Fruit fly (Drosophila melanogaster) whole organism, embryonic: ENCODE data around the gene CG3368.

ENCODE experiments used
- Asciz ChIP-seq: fragments of 200-800 bp; sonication (Bioruptor generic); optimal IDR thresholded peaks from 2 replicates; lab custom pipeline; 2017; ENCODE audit warnings: missing biosample characterization, mild to moderate bottlenecking, missing genetic modification characterization, missing genetic modification reagents
- CG10321 ChIP-seq: fragments of 200-800 bp; sonication (Bioruptor generic); IDR thresholded peaks from 2 replicates; pipeline ENCODE4 v1.3.6; 2022; ENCODE audit warnings: missing biosample characterization, missing genetic modification characterization
- CG11247 ChIP-seq: fragments of 200-800 bp; sonication (Bioruptor generic); IDR thresholded peaks from 2 replicates; pipeline ENCODE4 v1.3.6; 2022; ENCODE audit warnings: missing biosample characterization, missing genetic modification characterization
- CG13624 ChIP-seq: fragments of 200-800 bp; sonication (Bioruptor generic); optimal IDR thresholded peaks from 2 replicates; lab custom pipeline; 2016; ENCODE audit warnings: missing biosample characterization, missing genetic modification characterization
- CG1603 ChIP-seq: fragments of 200-800 bp; sonication (Bioruptor generic); optimal IDR thresholded peaks from 2 replicates; lab custom pipeline; 2019; ENCODE audit warnings: missing biosample characterization, mild to moderate bottlenecking, missing genetic modification characterization, moderate library complexity
- CG17328 ChIP-seq: fragments of 200-800 bp; sonication (Bioruptor generic); IDR thresholded peaks from 2 replicates; pipeline ENCODE4 v1.3.6; 2022; ENCODE audit warnings: missing biosample characterization, missing genetic modification characterization
- CG17359 ChIP-seq: fragments of 200-800 bp; sonication (Bioruptor generic); optimal IDR thresholded peaks from 3 replicates; lab custom pipeline; 2018; ENCODE audit warnings: missing biosample characterization, mild to moderate bottlenecking, missing genetic modification characterization, moderate library complexity
- CG17568 ChIP-seq: fragments of 200-800 bp; sonication (Bioruptor generic); optimal IDR thresholded peaks from 2 replicates; lab custom pipeline; 2018; ENCODE audit warnings: missing biosample characterization, mild to moderate bottlenecking, missing genetic modification characterization, moderate library complexity
- CG18476 ChIP-seq: fragments of 200-800 bp; sonication (Bioruptor generic); optimal IDR thresholded peaks from 2 replicates; lab custom pipeline; 2016; ENCODE audit warnings: missing biosample characterization, mild to moderate bottlenecking, missing genetic modification characterization
- CG2889 ChIP-seq: fragments of 200-800 bp; sonication (Bioruptor generic); IDR thresholded peaks from 3 replicates; pipeline ENCODE4 v1.3.6; 2022; ENCODE audit warnings: missing biosample characterization, missing genetic modification characterization
- CG30431 ChIP-seq: fragments of 200-800 bp; sonication (Bioruptor generic); optimal IDR thresholded peaks from 2 replicates; lab custom pipeline; 2017; ENCODE audit warnings: missing biosample characterization, missing genetic modification characterization
- CG32532 ChIP-seq: fragments of 200-800 bp; sonication (Bioruptor generic); IDR thresholded peaks from 2 replicates; pipeline ENCODE4 v1.3.6; 2022; ENCODE audit warnings: missing biosample characterization, missing genetic modification characterization
- CG3726 ChIP-seq: fragments of 200-800 bp; sonication (Bioruptor generic); IDR thresholded peaks from 3 replicates; pipeline ENCODE4, ENCODE4 v1.3.6; 2022; ENCODE audit warnings: missing biosample characterization, missing genetic modification characterization
- CG3838 ChIP-seq: fragments of 200-800 bp; sonication (Bioruptor generic); optimal IDR thresholded peaks from 3 replicates; lab custom pipeline; 2016; ENCODE audit warnings: missing biosample characterization, missing genetic modification characterization
- CG4424 ChIP-seq: fragments of 200-800 bp; sonication (Bioruptor generic); optimal IDR thresholded peaks from 3 replicates; lab custom pipeline; 2016; ENCODE audit warnings: missing biosample characterization, missing genetic modification characterization
- CG6683 ChIP-seq: fragments of 200-800 bp; sonication (Bioruptor generic); optimal IDR thresholded peaks from 2 replicates; lab custom pipeline; 2017; ENCODE audit warnings: missing biosample characterization, mild to moderate bottlenecking, missing genetic modification characterization, missing genetic modification reagents
- CG7928 ChIP-seq: fragments of 200-800 bp; sonication (Bioruptor generic); optimal IDR thresholded peaks from 2 replicates; lab custom pipeline; 2017; ENCODE audit warnings: missing biosample characterization, mild to moderate bottlenecking, missing genetic modification characterization
- CG8290 ChIP-seq, 3 experiments: fragments of 200-800 bp; sonication (Bioruptor generic); optimal IDR thresholded peaks; 2 replicates each; lab custom pipeline; 2016 to 2019; ENCODE audit warnings: missing biosample characterization in 3 of 3, missing genetic modification characterization in 3 of 3, mild to moderate bottlenecking in 2 of 3, moderate library complexity in 1 of 3
- CG9876 ChIP-seq: fragments of 200-800 bp; sonication (Bioruptor generic); optimal IDR thresholded peaks from 2 replicates; lab custom pipeline; 2016; ENCODE audit warnings: missing biosample characterization, missing genetic modification characterization
- D ChIP-seq, 2 experiments: fragments of 200-800 bp in 1 of 2; fragments of >200 bp in 1 of 2; sonication (Bioruptor generic) in 1 of 2; optimal IDR thresholded peaks; 2 replicates in 1 of 2; 3 replicates in 1 of 2; lab custom pipeline; 2017; ENCODE audit warnings: mild to moderate bottlenecking in 1 of 2, missing biosample characterization in 1 of 2, missing genetic modification characterization in 1 of 2, missing genetic modification reagents in 1 of 2
- Elba2 ChIP-seq: fragments of 200-800 bp; sonication (Bioruptor generic); optimal IDR thresholded peaks from 3 replicates; lab custom pipeline; 2016; ENCODE audit warnings: missing biosample characterization, missing genetic modification characterization
- Fer2 ChIP-seq: fragments of 200-800 bp; sonication (Bioruptor generic); optimal IDR thresholded peaks from 2 replicates; lab custom pipeline; 2018; ENCODE audit warnings: missing biosample characterization, mild to moderate bottlenecking, missing genetic modification characterization, moderate library complexity
- Hand ChIP-seq: fragments of 200-800 bp; sonication (Bioruptor generic); optimal IDR thresholded peaks from 2 replicates; lab custom pipeline; 2017; ENCODE audit warnings: mild to moderate bottlenecking, missing biosample characterization, missing genetic modification reagents, missing genetic modification characterization
- Hey ChIP-seq: fragments of 200-800 bp; sonication (Bioruptor generic); optimal IDR thresholded peaks from 3 replicates; lab custom pipeline; 2018; ENCODE audit warnings: missing biosample characterization, mild to moderate bottlenecking, missing genetic modification characterization
- Jarid2 ChIP-seq: fragments of 200-800 bp; sonication (Bioruptor generic); optimal IDR thresholded peaks from 3 replicates; lab custom pipeline; 2017; ENCODE audit warnings: mild to moderate bottlenecking, missing biosample characterization, missing genetic modification reagents, missing genetic modification characterization
- Pdp1 ChIP-seq, 2 experiments: fragments of 200-800 bp; sonication (Bioruptor generic); optimal IDR thresholded peaks; 3 replicates each; lab custom pipeline; 2016; ENCODE audit warnings: missing biosample characterization in 2 of 2, missing genetic modification characterization in 2 of 2, mild to moderate bottlenecking in 1 of 2, moderate library complexity in 1 of 2
- Poxn ChIP-seq: fragments of 200-800 bp; sonication (Bioruptor generic); IDR thresholded peaks from 2 replicates; pipeline ENCODE4 v1.3.6; 2022; ENCODE audit warnings: missing biosample characterization, missing genetic modification characterization
- Sin3A ChIP-seq: fragments of >200 bp; optimal IDR thresholded peaks from 2 replicates; lab custom pipeline; 2018
- Ssrp ChIP-seq: fragments of 200-800 bp; sonication (Bioruptor generic); optimal IDR thresholded peaks from 2 replicates; lab custom pipeline; 2018; ENCODE audit warnings: missing biosample characterization, mild to moderate bottlenecking, missing genetic modification characterization, moderate library complexity
- Tbp ChIP-seq: fragments of >200 bp; optimal IDR thresholded peaks from 2 replicates; lab custom pipeline; 2018; ENCODE audit warnings: missing biosample characterization, missing genetic modification characterization
- ci ChIP-seq: fragments of 200-800 bp; sonication (Bioruptor generic); IDR thresholded peaks from 3 replicates; pipeline ENCODE4 v1.3.6; 2022; ENCODE audit warnings: missing biosample characterization, missing genetic modification characterization
- croc ChIP-seq: fragments of 200-800 bp; sonication (Bioruptor generic); conservative IDR thresholded peaks from 3 replicates; pipeline ENCODE4 v1.3.6; 2022; ENCODE audit warnings: missing biosample characterization, missing genetic modification characterization
- dm ChIP-seq: fragments of 200-800 bp; sonication (Bioruptor generic); optimal IDR thresholded peaks from 3 replicates; lab custom pipeline; 2016; ENCODE audit warnings: missing biosample characterization, missing genetic modification characterization
- ems ChIP-seq: fragments of 200-800 bp; sonication (Bioruptor generic); optimal IDR thresholded peaks from 3 replicates; lab custom pipeline; 2016; ENCODE audit warnings: missing biosample characterization, missing genetic modification characterization
- eve ChIP-seq, 2 experiments: fragments of >200 bp; optimal IDR thresholded peaks; 2 replicates each; lab custom pipeline; 2017; ENCODE audit warnings: missing biosample characterization in 2 of 2, missing genetic modification characterization in 2 of 2
- fu2 ChIP-seq: fragments of 200-800 bp; sonication (Bioruptor generic); optimal IDR thresholded peaks from 2 replicates; lab custom pipeline; 2016; ENCODE audit warnings: missing biosample characterization, missing genetic modification characterization
- inv ChIP-seq: fragments of 200-800 bp; sonication (Bioruptor generic); IDR thresholded peaks from 2 replicates; pipeline ENCODE4 v1.3.6; 2022; ENCODE audit warnings: missing biosample characterization, missing genetic modification characterization; ENCODE audit not compliant: partially characterized antibody
- jigr1 ChIP-seq: fragments of 200-800 bp; sonication (Bioruptor generic); IDR thresholded peaks from 3 replicates; pipeline ENCODE4 v1.3.6; 2022; ENCODE audit warnings: missing biosample characterization, missing genetic modification characterization
- lola ChIP-seq, 3 experiments: fragments of >200 bp in 2 of 3; fragments of 200-800 bp in 1 of 3; sonication (Bioruptor generic) in 1 of 3; optimal IDR thresholded peaks; 2 replicates each; lab custom pipeline; 2017 to 2019; ENCODE audit warnings: missing biosample characterization in 3 of 3, missing genetic modification characterization in 3 of 3, mild to moderate bottlenecking in 1 of 3, moderate library complexity in 1 of 3
- org-1 ChIP-seq: fragments of 200-800 bp; sonication (Bioruptor generic); optimal IDR thresholded peaks from 2 replicates; lab custom pipeline; 2017; ENCODE audit warnings: missing biosample characterization, missing genetic modification characterization
- pb ChIP-seq: fragments of 200-800 bp; sonication (Bioruptor generic); optimal IDR thresholded peaks from 3 replicates; lab custom pipeline; 2016; ENCODE audit warnings: missing biosample characterization, missing genetic modification characterization
- pnt ChIP-seq: fragments of 200-800 bp; sonication (Bioruptor generic); optimal IDR thresholded peaks from 3 replicates; lab custom pipeline; 2016; ENCODE audit warnings: missing biosample characterization, missing genetic modification characterization
- salm ChIP-seq: fragments of 200-800 bp; sonication (Bioruptor generic); optimal IDR thresholded peaks from 2 replicates; lab custom pipeline; 2018; ENCODE audit warnings: missing biosample characterization, mild to moderate bottlenecking, missing genetic modification characterization
- sqz ChIP-seq: fragments of 200-800 bp; sonication (Bioruptor generic); optimal IDR thresholded peaks from 3 replicates; lab custom pipeline; 2018; ENCODE audit warnings: missing biosample characterization, mild to moderate bottlenecking, missing genetic modification characterization
- stwl ChIP-seq: fragments of 200-800 bp; sonication (Bioruptor generic); optimal IDR thresholded peaks from 3 replicates; lab custom pipeline; 2018; ENCODE audit warnings: missing biosample characterization, mild to moderate bottlenecking, missing genetic modification characterization, moderate library complexity
- toy ChIP-seq: fragments of 200-800 bp; sonication (Bioruptor generic); IDR thresholded peaks from 2 replicates; pipeline ENCODE4 v1.3.6; 2022; ENCODE audit warnings: missing biosample characterization, missing genetic modification characterization
- twi ChIP-seq: fragments of 200-800 bp; optimal IDR thresholded peaks from 2 replicates; lab custom pipeline; 2019; ENCODE audit warnings: missing biosample characterization, mild to moderate bottlenecking, missing genetic modification characterization, moderate library complexity
- unc-4 ChIP-seq: fragments of 200-800 bp; sonication (Bioruptor generic); IDR thresholded peaks from 2 replicates; pipeline ENCODE4 v1.3.6; 2022; ENCODE audit warnings: missing biosample characterization, missing genetic modification characterization; ENCODE audit not compliant: partially characterized antibody
- zfh1 ChIP-seq: fragments of 200-800 bp; sonication (Bioruptor generic); IDR thresholded peaks from 3 replicates; pipeline ENCODE4 v1.3.6; 2022; ENCODE audit warnings: missing biosample characterization, missing genetic modification characterization

CG3368 gene

dm6 chr3R:27244742-27245400, 38.7 kb upstream of the CG3368 start, which contains the start of gene CG18766 (continued):
- TF ChIP-seq Hey (tag; lab: Kevin White, UChicago), result no peak
- no peak for TF ChIP-seq org-1 (GFP tag; lab: Kevin White, UChicago)
- no peak for TF ChIP-seq CG17568 (GFP tag; lab: Kevin White, UChicago)
- TF ChIP-seq CG3838, result no peak
- TF ChIP-seq Ssrp, result no peak
- TF ChIP-seq zfh1 (GFP tag; lab: Robert Waterston, UW), result 0 out of 3 replicates have a peak, but pooled peaks have one; percentile 38
- TF ChIP-seq stwl, result peak; percentile 33
- TF ChIP-seq CG9876 (GFP tag; lab: Kevin White, UChicago), result peak; percentile 3
- no peak for TF ChIP-seq Elba2 (GFP tag; lab: Kevin White, UChicago)
- TF ChIP-seq Poxn (GFP tag; lab: Robert Waterston, UW), result no peak
- no peak for TF ChIP-seq CG11247
- no peak for TF ChIP-seq CG17359
- TF ChIP-seq pnt (GFP tag; lab: Kevin White, UChicago), result peak; percentile 3
- TF ChIP-seq jigr1, result no peak
- TF ChIP-seq CG2889 (GFP tag; lab: Robert Waterston, UW), result no peak
- TF ChIP-seq Jarid2 (GFP tag; lab: Kevin White, UChicago), result peak; percentile 33
- TF ChIP-seq CG4424, result peak; percentile 60
- no peak for TF ChIP-seq Fer2 (tag; lab: Kevin White, UChicago)
- TF ChIP-seq CG17328 (GFP tag; lab: Robert Waterston, UW), result no peak
- no peak; the same call in 1 of the 2 replicates for TF ChIP-seq CG32532 (GFP tag; lab: Robert Waterston, UW)
- TF ChIP-seq eve (GFP tag; optimal IDR thresholded peaks at IDR 0.05; lab: Kevin White, UChicago), result no peak
- peak; percentile 73 for TF ChIP-seq dm (GFP tag; lab: Kevin White, UChicago)
- TF ChIP-seq fu2, result peak; percentile 15
- TF ChIP-seq Hand (GFP tag; lab: Kevin White, UChicago), result no peak
- no peak for TF ChIP-seq unc-4 (GFP tag; lab: Robert Waterston, UW)
- peak; percentile 23 for TF ChIP-seq D (optimal IDR thresholded peaks at IDR 0.05; lab: Kevin White, UChicago)
- TF ChIP-seq D (GFP tag; optimal IDR thresholded peaks at IDR 0.05; lab: Kevin White, UChicago), result no peak
- peak; percentile 79 for TF ChIP-seq CG1603 (tag; lab: Kevin White, UChicago)
- no peak for TF ChIP-seq sqz (GFP tag; lab: Kevin White, UChicago)
- no peak for TF ChIP-seq Asciz
- no peak for TF ChIP-seq Tbp (GFP tag; lab: Kevin White, UChicago)
- peak in 1 of 2 experiments; percentile 57 for TF ChIP-seq Pdp1 (GFP tag; optimal IDR thresholded peaks at IDR 0.05; lab: Kevin White, UChicago)
- no peak for TF ChIP-seq inv
- TF ChIP-seq CG7928, result no peak
- no peak for TF ChIP-seq CG3726 (GFP tag; lab: Robert Waterston, UW)
- TF ChIP-seq lola (GFP tag; optimal IDR thresholded peaks at IDR 0.05; lab: Kevin White, UChicago), result no peak
- no peak for TF ChIP-seq CG6683 (GFP tag; lab: Kevin White, UChicago)
- TF ChIP-seq pb (GFP tag; lab: Kevin White, UChicago), result peak; percentile 56
- TF ChIP-seq CG30431, result no peak
- peak; percentile 8 for TF ChIP-seq CG8290 (GFP tag; optimal IDR thresholded peaks at IDR 0.05; lab: Kevin White, UChicago)
- TF ChIP-seq CG8290 (tag; optimal IDR thresholded peaks at IDR 0.05; lab: Kevin White, UChicago), result peak in 1 of 2 experiments; percentile 67
- TF ChIP-seq CG18476 (GFP tag; lab: Kevin White, UChicago), result no peak
- TF ChIP-seq croc (GFP tag; lab: Robert Waterston, UW), result no peak
- no peak for TF ChIP-seq salm (tag; lab: Kevin White, UChicago)
- peak; percentile 51 for TF ChIP-seq Sin3A (lab: Kevin White, UChicago)
- TF ChIP-seq toy (GFP tag; lab: Robert Waterston, UW), result no peak
- peak; percentile 14 for TF ChIP-seq twi
- no peak for TF ChIP-seq ci (GFP tag; lab: Robert Waterston, UW)
- no peak for TF ChIP-seq ems (GFP tag; lab: Kevin White, UChicago)
- peak; percentile 98 for TF ChIP-seq CG10321 (GFP tag; lab: Robert Waterston, UW)
- TF ChIP-seq CG13624, result peak; percentile 71
